Fruit fly (Drosophila melanogaster) whole organism, embryonic: ENCODE measurements around the gene Sec61alpha.

Source experiments
- Aef1 ChIP-seq: fragments of 200-800 bp; sonication (Bioruptor generic); IDR thresholded peaks from 3 replicates; pipeline ENCODE4 v1.3.6; 2022; ENCODE audit warnings: missing biosample characterization, missing genetic modification characterization
- Awh ChIP-seq: fragments of 200-800 bp; sonication (Bioruptor generic); IDR thresholded peaks from 2 replicates; pipeline ENCODE4, ENCODE4 v1.3.6; 2022; ENCODE audit warnings: missing biosample characterization, missing genetic modification characterization
- Bgb ChIP-seq: fragments of 200-800 bp; sonication (Bioruptor generic); IDR thresholded peaks from 2 replicates; pipeline ENCODE4 v1.3.6; 2022; ENCODE audit warnings: missing biosample characterization, missing genetic modification characterization; ENCODE audit not compliant: partially characterized antibody
- BtbVII ChIP-seq: fragments of 200-800 bp; sonication (Bioruptor generic); optimal IDR thresholded peaks from 3 replicates; lab custom pipeline; 2017; ENCODE audit warnings: missing biosample characterization, mild to moderate bottlenecking, missing genetic modification characterization
- CG10543 ChIP-seq: fragments of 200-800 bp; sonication (Bioruptor generic); optimal IDR thresholded peaks from 3 replicates; lab custom pipeline; 2017; ENCODE audit warnings: missing biosample characterization, mild to moderate bottlenecking, missing genetic modification characterization, moderate library complexity
- CG12299 ChIP-seq: fragments of 200-800 bp; sonication (Bioruptor generic); optimal IDR thresholded peaks from 2 replicates; lab custom pipeline; 2018; ENCODE audit warnings: missing biosample characterization, mild to moderate bottlenecking, missing genetic modification characterization
- CG13287 ChIP-seq: fragments of 200-800 bp; sonication (Bioruptor generic); IDR thresholded peaks from 2 replicates; pipeline ENCODE4 v1.3.6; 2022; ENCODE audit warnings: missing biosample characterization, missing genetic modification characterization; ENCODE audit not compliant: partially characterized antibody
- CG14050 ChIP-seq: fragments of 200-800 bp; sonication (Bioruptor generic); IDR thresholded peaks from 3 replicates; pipeline ENCODE4 v1.3.6; 2022; ENCODE audit warnings: missing biosample characterization, missing genetic modification characterization
- CG15514 ChIP-seq: fragments of 200-800 bp; sonication (Bioruptor generic); optimal IDR thresholded peaks from 3 replicates; lab custom pipeline; 2017; ENCODE audit warnings: missing biosample characterization, missing genetic modification characterization, mild to moderate bottlenecking, moderate library complexity, missing genetic modification reagents
- CG17912 ChIP-seq: fragments of 200-800 bp; sonication (Bioruptor generic); optimal IDR thresholded peaks from 2 replicates; lab custom pipeline; 2018; ENCODE audit warnings: missing biosample characterization, mild to moderate bottlenecking, missing genetic modification characterization
- CG18599 ChIP-seq: fragments of 200-800 bp; sonication (Bioruptor generic); optimal IDR thresholded peaks from 3 replicates; lab custom pipeline; 2017; ENCODE audit warnings: missing biosample characterization, missing genetic modification characterization, mild to moderate bottlenecking, moderate library complexity, missing genetic modification reagents
- CG2116 ChIP-seq: fragments of 200-800 bp; sonication (Bioruptor generic); optimal IDR thresholded peaks from 3 replicates; lab custom pipeline; 2018; ENCODE audit warnings: missing biosample characterization, mild to moderate bottlenecking, missing genetic modification characterization
- CG34376 ChIP-seq: fragments of 200-800 bp; sonication (Bioruptor generic); optimal IDR thresholded peaks from 2 replicates; lab custom pipeline; 2018; ENCODE audit warnings: missing biosample characterization, mild to moderate bottlenecking, missing genetic modification characterization
- CG6765 ChIP-seq: fragments of 200-800 bp; sonication (Bioruptor generic); optimal IDR thresholded peaks from 3 replicates; lab custom pipeline; 2017; ENCODE audit warnings: missing biosample characterization, mild to moderate bottlenecking, missing genetic modification characterization
- CG6813 ChIP-seq: fragments of 200-800 bp; sonication (Bioruptor generic); optimal IDR thresholded peaks from 2 replicates; lab custom pipeline; 2017; ENCODE audit warnings: missing biosample characterization, missing genetic modification characterization, mild to moderate bottlenecking, moderate library complexity, missing genetic modification reagents
- CG8281 ChIP-seq: fragments of 200-800 bp; sonication (Bioruptor generic); optimal IDR thresholded peaks from 2 replicates; lab custom pipeline; 2018; ENCODE audit warnings: missing biosample characterization, mild to moderate bottlenecking, missing genetic modification characterization, moderate library complexity
- CG8388 ChIP-seq: fragments of 200-800 bp; sonication (Bioruptor generic); optimal IDR thresholded peaks from 2 replicates; lab custom pipeline; 2019; ENCODE audit warnings: missing biosample characterization, mild to moderate bottlenecking, missing genetic modification characterization, moderate library complexity
- CG9932 ChIP-seq: fragments of 200-800 bp; sonication (Bioruptor generic); IDR thresholded peaks from 2 replicates; pipeline ENCODE4 v1.3.6; 2022; ENCODE audit warnings: missing biosample characterization, missing genetic modification characterization
- Deaf1 ChIP-seq: fragments of 200-800 bp; optimal IDR thresholded peaks from 3 replicates; lab custom pipeline; 2019; ENCODE audit warnings: missing biosample characterization, mild to moderate bottlenecking, missing genetic modification characterization, moderate library complexity
- Doc2 ChIP-seq: fragments of 200-800 bp; sonication (Bioruptor generic); IDR thresholded peaks from 2 replicates; pipeline ENCODE4 v1.3.6; 2022; ENCODE audit warnings: missing biosample characterization, missing genetic modification characterization
- Dref ChIP-seq: fragments of 200-800 bp; sonication (Bioruptor generic); IDR thresholded peaks from 2 replicates; pipeline ENCODE4 v1.3.6; 2022; ENCODE audit warnings: missing biosample characterization, missing genetic modification characterization
- HLH4C ChIP-seq: fragments of 200-800 bp; sonication (Bioruptor generic); IDR thresholded peaks from 3 replicates; pipeline ENCODE4 v1.3.6; 2022; ENCODE audit warnings: missing biosample characterization, missing genetic modification characterization; ENCODE audit not compliant: partially characterized antibody
- HLHmδ ChIP-seq: fragments of 200-800 bp; sonication (Bioruptor generic); optimal IDR thresholded peaks from 2 replicates; lab custom pipeline; 2018; ENCODE audit warnings: missing biosample characterization, mild to moderate bottlenecking, missing genetic modification characterization, moderate library complexity
- Hey ChIP-seq: fragments of 200-800 bp; sonication (Bioruptor generic); optimal IDR thresholded peaks from 3 replicates; lab custom pipeline; 2018; ENCODE audit warnings: missing biosample characterization, mild to moderate bottlenecking, missing genetic modification characterization
- Hr78 ChIP-seq, 2 experiments: fragments of 200-800 bp in 1 of 2; fragments of >200 bp in 1 of 2; sonication (Bioruptor generic) in 1 of 2; optimal IDR thresholded peaks; 2 replicates each; lab custom pipeline; 2017 to 2019; ENCODE audit warnings: missing biosample characterization in 2 of 2, missing genetic modification characterization in 2 of 2, mild to moderate bottlenecking in 1 of 2, moderate library complexity in 1 of 2
- MBD-R2 ChIP-seq: fragments of 200-800 bp; sonication (Bioruptor generic); IDR thresholded peaks from 2 replicates; pipeline ENCODE4 v1.3.6; 2022; ENCODE audit warnings: missing biosample characterization, missing genetic modification characterization
- MESR4 ChIP-seq: fragments of 200-800 bp; sonication (Bioruptor generic); optimal IDR thresholded peaks from 2 replicates; lab custom pipeline; 2018; ENCODE audit warnings: missing biosample characterization, mild to moderate bottlenecking, missing genetic modification characterization, moderate library complexity
- Med ChIP-seq: fragments of 200-800 bp; sonication (Bioruptor generic); peaks from one replicate; lab custom pipeline; 2016; ENCODE audit warnings: missing biosample characterization, missing genetic modification characterization, mild to moderate bottlenecking, inconsistent platforms, moderate library complexity
- Spps ChIP-seq: fragments of 200-800 bp; sonication (Bioruptor generic); optimal IDR thresholded peaks from 2 replicates; lab custom pipeline; 2018; ENCODE audit warnings: missing biosample characterization, mild to moderate bottlenecking, missing genetic modification characterization
- ara ChIP-seq: fragments of 200-800 bp; sonication (Bioruptor generic); IDR thresholded peaks from 2 replicates; pipeline ENCODE4 v1.3.6; 2022; ENCODE audit warnings: missing biosample characterization, missing genetic modification characterization
- bbx ChIP-seq: fragments of 200-800 bp; sonication (Bioruptor generic); IDR thresholded peaks from 2 replicates; pipeline ENCODE4 v1.3.6; 2022; ENCODE audit warnings: missing biosample characterization, missing genetic modification characterization; ENCODE audit not compliant: partially characterized antibody
- crol ChIP-seq: fragments of 200-800 bp; sonication (Bioruptor generic); IDR thresholded peaks from 2 replicates; pipeline ENCODE4 v1.3.6; 2022; ENCODE audit warnings: missing biosample characterization, missing genetic modification characterization
- ftz-f1 ChIP-seq: fragments of 200-800 bp; sonication (Bioruptor generic); optimal IDR thresholded peaks from 2 replicates; lab custom pipeline; 2016; ENCODE audit warnings: missing biosample characterization, missing genetic modification characterization
- grn ChIP-seq: fragments of 200-800 bp; sonication (Bioruptor generic); optimal IDR thresholded peaks from 3 replicates; lab custom pipeline; 2017; ENCODE audit warnings: missing biosample characterization, missing genetic modification characterization
- kah ChIP-seq: fragments of 200-800 bp; sonication (Bioruptor generic); optimal IDR thresholded peaks from 2 replicates; lab custom pipeline; 2018; ENCODE audit warnings: missing biosample characterization, mild to moderate bottlenecking, missing genetic modification characterization
- lab ChIP-seq: fragments of 200-800 bp; sonication (Bioruptor generic); optimal IDR thresholded peaks from 3 replicates; lab custom pipeline; 2017; ENCODE audit warnings: missing biosample characterization, missing genetic modification characterization, mild to moderate bottlenecking, moderate library complexity, missing genetic modification reagents
- mirr ChIP-seq: fragments of 200-800 bp; sonication (Bioruptor generic); optimal IDR thresholded peaks from 3 replicates; lab custom pipeline; 2018; ENCODE audit warnings: missing biosample characterization, mild to moderate bottlenecking, missing genetic modification characterization
- oc ChIP-seq: fragments of 200-800 bp; sonication (Bioruptor generic); optimal IDR thresholded peaks from 2 replicates; lab custom pipeline; 2018; ENCODE audit warnings: missing biosample characterization, mild to moderate bottlenecking, missing genetic modification characterization, moderate library complexity
- prd ChIP-seq, 3 experiments: fragments of >200 bp in 2 of 3; fragments of 200-800 bp in 1 of 3; sonication (Bioruptor generic) in 1 of 3; optimal IDR thresholded peaks in 2 of 3; IDR thresholded peaks in 1 of 3; 2 replicates in 2 of 3; 3 replicates in 1 of 3; pipeline versions ENCODE4 v1.3.6 to Lab custom; 2017 to 2022; ENCODE audit warnings: missing biosample characterization in 1 of 3, missing genetic modification characterization in 1 of 3
- rib ChIP-seq: fragments of 200-800 bp; sonication (Bioruptor generic); IDR thresholded peaks from 2 replicates; pipeline ENCODE4 v1.3.6; 2022; ENCODE audit warnings: missing biosample characterization, missing genetic modification characterization
- run ChIP-seq: fragments of 200-800 bp; sonication (Bioruptor generic); optimal IDR thresholded peaks from 3 replicates; lab custom pipeline; 2018; ENCODE audit warnings: missing biosample characterization, mild to moderate bottlenecking, missing genetic modification characterization
- salm ChIP-seq: fragments of 200-800 bp; sonication (Bioruptor generic); optimal IDR thresholded peaks from 2 replicates; lab custom pipeline; 2018; ENCODE audit warnings: missing biosample characterization, mild to moderate bottlenecking, missing genetic modification characterization
- sd ChIP-seq: fragments of 200-800 bp; sonication (Bioruptor generic); optimal IDR thresholded peaks from 3 replicates; lab custom pipeline; 2018; ENCODE audit warnings: missing biosample characterization, mild to moderate bottlenecking, missing genetic modification characterization, moderate library complexity
- sens-2 ChIP-seq: fragments of 200-800 bp; sonication (Bioruptor generic); IDR thresholded peaks from 2 replicates; pipeline ENCODE4 v1.3.6; 2022; ENCODE audit warnings: missing biosample characterization, missing genetic modification characterization
- sug ChIP-seq: fragments of 200-800 bp; optimal IDR thresholded peaks from 2 replicates; lab custom pipeline; 2019; ENCODE audit warnings: missing biosample characterization, mild to moderate bottlenecking, missing genetic modification characterization, moderate library complexity
- trem ChIP-seq: fragments of 200-800 bp; optimal IDR thresholded peaks from 3 replicates; lab custom pipeline; 2019; ENCODE audit warnings: missing biosample characterization, mild to moderate bottlenecking, missing genetic modification characterization, moderate library complexity
- ttk ChIP-seq: fragments of 200-800 bp; sonication (Bioruptor generic); IDR thresholded peaks from 2 replicates; pipeline ENCODE4 v2.1.2; 2022; ENCODE audit warnings: missing biosample characterization, missing genetic modification characterization

Sec61alpha gene

DNA sequence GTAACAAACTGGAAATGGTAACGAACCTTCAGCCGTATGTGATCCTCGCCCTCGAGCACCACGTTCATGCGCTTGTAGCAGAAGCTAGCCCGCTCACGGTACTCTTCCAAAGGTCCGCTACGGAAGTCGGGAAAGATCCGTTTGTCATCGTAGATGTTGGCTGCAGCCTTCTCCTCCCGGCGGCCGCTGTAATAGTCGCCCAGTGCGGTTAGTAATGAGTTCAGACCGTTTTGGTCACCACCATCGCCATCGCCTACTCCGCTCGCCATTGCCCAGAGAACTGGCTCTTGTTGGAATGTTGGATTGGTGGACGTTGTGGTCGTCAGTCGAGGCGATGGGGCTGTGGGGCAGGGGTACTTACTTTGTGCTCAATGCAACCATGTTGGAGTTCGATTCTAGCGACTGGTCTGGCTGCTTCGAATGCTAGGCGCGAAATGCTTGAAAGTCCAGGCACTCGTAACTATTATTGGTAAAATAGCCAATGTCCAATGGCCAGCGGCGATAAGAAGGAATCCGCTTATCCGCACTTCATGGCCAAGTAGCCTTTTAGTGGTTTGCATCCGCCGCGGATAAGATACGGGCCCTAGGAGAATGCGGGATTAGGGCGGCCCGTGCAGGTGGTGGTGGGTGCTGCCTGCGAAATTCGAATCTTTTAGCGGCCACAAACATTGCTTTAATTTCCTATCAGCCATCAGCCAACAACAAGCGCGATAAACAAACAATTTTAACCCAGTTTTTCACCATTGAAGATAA is 32.6 kb downstream of the Sec61alpha start (continued):
- TF ChIP-seq CG12299 (tag; lab: Kevin White, UChicago) (no peak), grn (GFP tag; lab: Kevin White, UChicago) (peak; percentile 75), Hr78 (GFP tag; optimal IDR thresholded peaks at IDR 0.05; lab: Kevin White, UChicago) (peak in 1 of 2 experiments; percentile 67), Doc2 (GFP tag; lab: Robert Waterston, UW) (no peak), bbx (no peak; the same call in 1 of the 2 replicates), prd (optimal IDR thresholded peaks at IDR 0.05; lab: Kevin White, UChicago) (no peak), prd (GFP tag; IDR thresholded peaks at IDR 0.05; lab: Robert Waterston, UW) (no peak), CG10543 (GFP tag; lab: Kevin White, UChicago) (peak; percentile 45), sug (tag; lab: Kevin White, UChicago) (peak; percentile 88), Bgb (GFP tag; lab: Robert Waterston, UW) (peak; percentile 10; the same call in 1 of the 2 replicates), CG15514 (GFP tag; lab: Kevin White, UChicago) (peak; percentile 34), crol (GFP tag; lab: Robert Waterston, UW) (peak; percentile 84), Med (GFP tag; lab: Kevin White, UChicago) (peak; percentile 82), MBD-R2 (GFP tag; lab: Robert Waterston, UW) (peak; percentile 34), ttk (no peak), Hey (peak; percentile 84), kah (GFP tag; lab: Kevin White, UChicago) (peak; percentile 2), oc (tag; lab: Kevin White, UChicago) (no peak), mirr (GFP tag; lab: Kevin White, UChicago) (peak; percentile 55), rib (GFP tag; lab: Robert Waterston, UW) (peak; percentile 32; the same call in 1 of the 2 replicates), CG2116 (GFP tag; lab: Kevin White, UChicago) (peak; percentile 88), salm (no peak), Awh (peak; percentile 29; the same call in 1 of the 2 replicates), sens-2 (GFP tag; lab: Robert Waterston, UW) (no peak), sd (tag; lab: Kevin White, UChicago) (peak; percentile 68), CG17912 (GFP tag; lab: Kevin White, UChicago) (peak; percentile 13), CG6765 (GFP tag; lab: Kevin White, UChicago) (peak; percentile 32), run (tag; lab: Kevin White, UChicago) (peak; percentile 22), CG6813 (GFP tag; lab: Kevin White, UChicago) (no peak), CG34376 (GFP tag; lab: Kevin White, UChicago) (peak; percentile 75), CG13287 (GFP tag; lab: Robert Waterston, UW) (peak; percentile 14; the same call in 1 of the 2 replicates), Spps (tag; lab: Kevin White, UChicago) (no peak), CG18599 (peak; percentile 11), Dref (GFP tag; lab: Robert Waterston, UW) (peak; percentile 41; the same call in 1 of the 2 replicates), ara (GFP tag; lab: Robert Waterston, UW) (0 out of 2 replicates have a peak, but pooled peaks have one; percentile 18), CG8388 (GFP tag; lab: Kevin White, UChicago) (no peak), HLH4C (GFP tag; lab: Robert Waterston, UW) (0 out of 3 replicates have a peak, but pooled peaks have one; percentile 26), CG14050 (GFP tag; lab: Robert Waterston, UW) (no peak), trem (tag; lab: Kevin White, UChicago) (no peak), ftz-f1 (GFP tag; lab: Kevin White, UChicago) (peak; percentile 40), CG9932 (GFP tag; lab: Robert Waterston, UW) (no peak), Deaf1 (no peak), BtbVII (GFP tag; lab: Kevin White, UChicago) (peak; percentile 18), lab (GFP tag; lab: Kevin White, UChicago) (peak; percentile 24), HLHmδ (GFP tag; lab: Kevin White, UChicago) (no peak), MESR4 (GFP tag; lab: Kevin White, UChicago) (peak; percentile 14), CG8281 (tag; lab: Kevin White, UChicago) (no peak), Aef1 (GFP tag; lab: Robert Waterston, UW) (no peak)
